Worm (Caenorhabditis elegans) whole organism, young adult: ENCODE results near the gene C49H3.16.
A peak's percentile ranks its signal among the peaks of the same experiment; 100 is the strongest.

Experiments
- B0019.2 ChIP-seq: fragments of 200-800 bp; sonication (Bioruptor generic); conservative IDR thresholded peaks from 2 replicates; pipeline ENCODE4 v1.3.6; 2022; ENCODE audit warnings: missing genetic modification reagents, missing genetic modification characterization, missing compliant biosample characterization
- B0035.1 ChIP-seq: sonication (generic microtip); optimal IDR thresholded peaks from 2 replicates; lab custom pipeline; 2016; ENCODE audit warnings: missing genetic modification characterization, mild to moderate bottlenecking, missing compliant biosample characterization, missing genotype, missing genetic modification reagents
- C06A6.2 ChIP-seq: fragments of 200-800 bp; sonication (Bioruptor generic); conservative IDR thresholded peaks from 2 replicates; pipeline ENCODE4 v1.3.6; 2022; ENCODE audit warnings: missing genetic modification characterization, missing compliant biosample characterization
- C17E4.6 ChIP-seq: fragments of 200-800 bp; sonication (Bioruptor generic); IDR thresholded peaks from 2 replicates; pipeline ENCODE4 v1.3.6; 2022; ENCODE audit warnings: missing genetic modification reagents, missing genetic modification characterization, missing compliant biosample characterization
- K11D2.4 ChIP-seq: fragments of 200-800 bp; sonication (Bioruptor generic); IDR thresholded peaks from 2 replicates; pipeline ENCODE4 v1.3.6; 2022; ENCODE audit warnings: missing genetic modification reagents, missing genetic modification characterization, missing compliant biosample characterization
- T26A5.8 ChIP-seq: sonication (generic microtip); optimal IDR thresholded peaks from 2 replicates; lab custom pipeline; 2016; ENCODE audit warnings: missing genetic modification characterization, missing compliant biosample characterization
- Y53F4B.3 ChIP-seq: fragments of 200-800 bp; sonication (Bioruptor generic); IDR thresholded peaks from 2 replicates; pipeline ENCODE4 v1.3.6; 2022; ENCODE audit warnings: missing genetic modification reagents, missing genetic modification characterization, missing compliant biosample characterization
- Y53G8AR.9 ChIP-seq: fragments of 200-800 bp; sonication (Bioruptor generic); conservative IDR thresholded peaks from 2 replicates; pipeline ENCODE4 v1.3.6; 2022; ENCODE audit warnings: missing genetic modification reagents, missing genetic modification characterization, missing compliant biosample characterization
- ama-1 ChIP-seq, 3 experiments: fragments of 150-350 bp in 1 of 3; sonication (generic microtip) in 2 of 3; optimal IDR thresholded peaks; 2 replicates each; lab custom pipeline; 2014 to 2018; ENCODE audit warnings: missing biosample characterization in 2 of 3, missing genetic modification characterization in 2 of 3, missing genetic modification reagents in 2 of 3
- aptf-2 ChIP-seq: fragments of 200-800 bp; sonication (Bioruptor generic); conservative IDR thresholded peaks from 2 replicates; pipeline ENCODE4 v1.3.6; 2022; ENCODE audit warnings: missing genetic modification reagents, missing genetic modification characterization, missing compliant biosample characterization
- aptf-3 ChIP-seq: fragments of 200-800 bp; sonication (Bioruptor generic); IDR thresholded peaks from 2 replicates; pipeline ENCODE4 v1.3.6; 2022; ENCODE audit warnings: missing genetic modification characterization, missing compliant biosample characterization
- atf-7 ChIP-seq: sonication (generic microtip); optimal IDR thresholded peaks from 2 replicates; lab custom pipeline; 2017; ENCODE audit warnings: mild to moderate bottlenecking, missing genetic modification characterization, missing compliant biosample characterization
- attf-3 ChIP-seq: fragments of 200-800 bp; sonication (Bioruptor generic); conservative IDR thresholded peaks from 2 replicates; pipeline ENCODE4 v1.3.6; 2022; ENCODE audit warnings: missing genetic modification reagents, missing genetic modification characterization, missing compliant biosample characterization
- bed-1 ChIP-seq: fragments of 200-800 bp; sonication (Bioruptor generic); IDR thresholded peaks from 2 replicates; pipeline ENCODE4 v1.3.6; 2022; ENCODE audit warnings: missing genetic modification reagents, missing genetic modification characterization, missing compliant biosample characterization
- ccch-3 ChIP-seq: fragments of 200-800 bp; sonication (Bioruptor generic); optimal IDR thresholded peaks from 2 replicates; lab custom pipeline; 2018; ENCODE audit warnings: mild to moderate bottlenecking, missing genetic modification characterization, missing compliant biosample characterization
- ceh-40 ChIP-seq: fragments of 200-800 bp; sonication (Bioruptor generic); IDR thresholded peaks from 2 replicates; pipeline ENCODE4 v1.3.6; 2022; ENCODE audit warnings: missing genetic modification characterization, missing compliant biosample characterization
- ceh-58 ChIP-seq: fragments of 200-800 bp; sonication (Bioruptor generic); IDR thresholded peaks from 2 replicates; pipeline ENCODE4 v1.3.6; 2022; ENCODE audit warnings: missing genetic modification characterization, missing compliant biosample characterization
- ceh-91 ChIP-seq: fragments of 200-800 bp; sonication (Bioruptor generic); IDR thresholded peaks from 2 replicates; pipeline ENCODE4 v1.3.6; 2022; ENCODE audit warnings: missing genetic modification reagents, missing genetic modification characterization, missing compliant biosample characterization
- dox-1 ChIP-seq: fragments of 200-800 bp; sonication (Bioruptor generic); IDR thresholded peaks from 2 replicates; pipeline ENCODE4 v1.3.6; 2022; ENCODE audit warnings: missing genetic modification reagents, missing genetic modification characterization, missing compliant biosample characterization
- dpl-1 ChIP-seq: fragments of 150-350 bp; optimal IDR thresholded peaks from 2 replicates; lab custom pipeline; 2014; ENCODE audit warnings: missing biosample characterization, missing genetic modification reagents, missing genetic modification characterization
- efl-1 ChIP-seq: fragments of 150-350 bp; optimal IDR thresholded peaks from 2 replicates; lab custom pipeline; 2014; ENCODE audit warnings: missing biosample characterization, missing genetic modification reagents, missing genetic modification characterization
- ekl-4 ChIP-seq: fragments of 200-800 bp; sonication (Bioruptor generic); IDR thresholded peaks from 2 replicates; pipeline ENCODE4 v1.3.6; 2022; ENCODE audit warnings: missing genetic modification reagents, missing genetic modification characterization, missing compliant biosample characterization
- fkh-3 ChIP-seq: sonication (generic microtip); optimal IDR thresholded peaks from 2 replicates; lab custom pipeline; 2016; ENCODE audit warnings: mild to moderate bottlenecking, missing genetic modification characterization, missing compliant biosample characterization
- gei-17 ChIP-seq: fragments of 200-800 bp; sonication (Bioruptor generic); optimal IDR thresholded peaks from 2 replicates; lab custom pipeline; 2018; ENCODE audit warnings: mild to moderate bottlenecking, missing genetic modification characterization, missing compliant biosample characterization
- him-1 ChIP-seq: sonication (generic microtip); optimal IDR thresholded peaks from 2 replicates; lab custom pipeline; 2016; ENCODE audit warnings: missing genotype, missing genetic modification reagents, missing genetic modification characterization, missing compliant biosample characterization
- lag-1 ChIP-seq: fragments of 200-800 bp; sonication (Bioruptor generic); IDR thresholded peaks from 2 replicates; pipeline ENCODE4 v1.3.6; 2022; ENCODE audit warnings: missing genetic modification reagents, missing genetic modification characterization, missing compliant biosample characterization
- lin-35 ChIP-seq, 3 experiments: fragments of 150-350 bp in 2 of 3; sonication (generic microtip) in 1 of 3; optimal IDR thresholded peaks; 2 replicates each; lab custom pipeline; 2014 to 2018; ENCODE audit warnings: missing biosample characterization in 3 of 3, missing genetic modification characterization in 3 of 3, missing genetic modification reagents in 3 of 3
- madf-6 ChIP-seq: fragments of 200-800 bp; sonication (Bioruptor generic); IDR thresholded peaks from 2 replicates; pipeline ENCODE4 v1.3.6; 2022; ENCODE audit warnings: missing genetic modification reagents, missing genetic modification characterization, missing compliant biosample characterization
- mel-28 ChIP-seq: sonication (generic microtip); optimal IDR thresholded peaks from 2 replicates; lab custom pipeline; 2016; ENCODE audit warnings: borderline replicate concordance, mild to moderate bottlenecking, missing genetic modification characterization, missing compliant biosample characterization
- nfya-2 ChIP-seq: fragments of 200-800 bp; sonication (Bioruptor generic); IDR thresholded peaks from 2 replicates; pipeline ENCODE4 v1.3.6; 2022; ENCODE audit warnings: missing genetic modification reagents, missing genetic modification characterization, missing compliant biosample characterization
- nfyb-1 ChIP-seq: fragments of 200-800 bp; sonication (Bioruptor generic); IDR thresholded peaks from 2 replicates; pipeline ENCODE4 v1.3.6; 2022; ENCODE audit warnings: missing genetic modification reagents, missing genetic modification characterization, missing compliant biosample characterization
- pha-4 ChIP-seq: fragments of 150-350 bp; sonication (generic microtip); optimal IDR thresholded peaks from 2 replicates; lab custom pipeline; 2014; ENCODE audit warnings: missing biosample characterization, missing genetic modification reagents, missing genetic modification characterization
- rec-8 ChIP-seq, 2 experiments: sonication (generic microtip); optimal IDR thresholded peaks; 2 replicates each; lab custom pipeline; 2016; ENCODE audit warnings: mild to moderate bottlenecking in 2 of 2, missing genetic modification characterization in 2 of 2, missing genetic modification reagents in 2 of 2, missing genotype in 2 of 2, missing biosample characterization in 1 of 2, missing compliant biosample characterization in 1 of 2, moderate library complexity in 1 of 2
- sdz-38 ChIP-seq: sonication (generic microtip); optimal IDR thresholded peaks from 2 replicates; lab custom pipeline; 2016; ENCODE audit warnings: missing genotype, missing genetic modification characterization, missing compliant biosample characterization
- snpc-1.3 ChIP-seq: sonication (generic microtip); optimal IDR thresholded peaks from 2 replicates; lab custom pipeline; 2017; ENCODE audit warnings: missing genetic modification characterization, mild to moderate bottlenecking, missing compliant biosample characterization, antibody characterized with exemption, moderate library complexity, missing genotype, missing genetic modification reagents; ENCODE audit not compliant: insufficient read depth
- snpc-3.4 ChIP-seq: sonication (generic microtip); optimal IDR thresholded peaks from 2 replicates; lab custom pipeline; 2017; ENCODE audit warnings: missing genetic modification characterization, mild to moderate bottlenecking, missing compliant biosample characterization, antibody characterized with exemption, moderate library complexity, missing genotype, missing genetic modification reagents
- unc-130 ChIP-seq: sonication (generic microtip); optimal IDR thresholded peaks from 2 replicates; lab custom pipeline; 2016; ENCODE audit warnings: missing genetic modification reagents, missing genetic modification characterization, missing compliant biosample characterization
- xnd-1 ChIP-seq: sonication (generic microtip); optimal IDR thresholded peaks from 2 replicates; lab custom pipeline; 2016; ENCODE audit warnings: missing genotype, missing genetic modification reagents, missing genetic modification characterization, missing compliant biosample characterization
- ztf-22 ChIP-seq: fragments of 200-800 bp; sonication (Bioruptor generic); optimal IDR thresholded peaks from 2 replicates; lab custom pipeline; 2018; ENCODE audit warnings: mild to moderate bottlenecking, missing genetic modification characterization, moderate library complexity, missing compliant biosample characterization

The C49H3.16 gene

DNA sequence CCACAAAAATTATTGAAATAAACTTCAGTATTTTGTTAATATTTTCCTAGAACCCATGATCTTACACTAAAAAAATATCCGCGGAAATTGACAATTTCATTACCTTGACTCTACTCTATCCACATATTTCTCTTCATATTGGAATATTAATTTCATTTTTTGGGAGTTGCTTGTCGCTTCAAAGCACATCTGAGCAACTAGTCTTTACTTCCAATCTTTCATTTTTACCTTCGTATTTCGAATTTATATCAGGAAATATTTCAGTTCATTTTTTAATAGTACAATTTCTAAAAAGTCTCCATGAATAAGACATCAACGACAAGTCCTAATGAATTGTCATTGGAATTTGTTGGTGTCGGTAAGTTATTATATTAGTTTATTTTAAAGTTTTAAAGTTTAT, 41.2 kb upstream of the C49H3.16 start, which contains the start of gene srt-73:
Gene srt-73, plus strand, starts transcription at position 301 of the 400 bp plus-strand sequence.
- TF ChIP-seq ztf-22 (GFP tag; lab: Kevin White, UChicago) (no peak), C06A6.2 (GFP tag; lab: Robert Waterston, UW) (no peak), him-1 (tag; lab: Kevin White, UChicago) (no peak), aptf-2 (GFP tag; lab: Robert Waterston, UW) (no peak)

DNA sequence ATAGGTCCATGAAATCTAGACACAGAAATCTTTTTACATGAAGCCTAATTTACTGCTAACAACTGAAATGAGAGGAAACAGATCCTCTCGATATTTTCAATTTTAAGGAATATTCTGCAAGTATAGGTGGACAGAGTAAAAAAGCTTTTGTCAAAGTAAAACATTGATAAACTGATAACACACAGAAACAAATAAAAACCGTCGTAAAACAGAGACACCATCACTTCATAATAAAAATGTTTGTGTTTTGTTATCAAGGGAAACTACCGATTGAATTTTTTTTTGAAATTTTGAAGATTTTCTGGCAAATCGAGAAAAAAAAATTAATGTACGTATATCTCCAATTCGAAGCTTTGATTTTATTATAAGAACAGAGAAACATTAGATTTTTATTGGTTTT, 39.1 kb upstream of the C49H3.16 start:
- TF ChIP-seq snpc-3.4 (tag; lab: Kevin White, UChicago) (no peak), rec-8 (tag; optimal IDR thresholded peaks at IDR 0.05; lab: Kevin White, UChicago) (no peak), Y53F4B.3 (GFP tag; lab: Robert Waterston, UW) (no peak), Y53G8AR.9 (GFP tag; lab: Robert Waterston, UW) (no peak), B0019.2 (no peak), ama-1 (optimal IDR thresholded peaks at IDR 0.05; lab: Kevin White, UChicago) (no peak), ama-1 (GFP tag; optimal IDR thresholded peaks at IDR 0.05; lab: Kevin White, UChicago) (no peak), attf-3 (no peak), pha-4 (no peak), ekl-4 (GFP tag; lab: Robert Waterston, UW) (no peak), C06A6.2 (GFP tag; lab: Robert Waterston, UW) (no peak), ceh-91 (GFP tag; lab: Robert Waterston, UW) (no peak), ccch-3 (no peak), B0035.1 (no peak), ceh-40 (GFP tag; lab: Robert Waterston, UW) (no peak)
- TF ChIP-seq, all 124 proteins: peak for 0

DNA sequence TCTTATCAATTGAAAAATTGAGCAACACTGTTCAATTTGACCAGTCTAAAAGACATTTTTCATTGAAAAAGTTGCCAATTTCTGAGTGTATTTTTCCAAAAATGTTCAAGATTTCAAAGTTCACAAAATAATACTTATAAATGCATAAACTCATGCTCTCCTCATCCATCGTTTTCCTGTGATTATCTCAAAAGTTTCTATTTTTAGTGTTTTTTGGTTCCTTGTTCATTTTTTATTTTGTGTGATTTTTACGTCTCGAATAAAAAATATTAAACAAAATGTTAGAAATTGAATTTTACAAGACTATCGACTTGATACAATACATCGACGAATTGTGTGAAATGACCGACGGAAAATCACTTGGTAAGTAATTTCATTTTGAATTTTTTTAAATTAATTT, 38.5 kb upstream of the C49H3.16 start, which contains the start of gene atic-1:
Gene atic-1, plus strand, starts transcription at position 301 of the 400 bp plus-strand sequence.
- TF ChIP-seq unc-130 (GFP tag; lab: Kevin White, UChicago) (no peak), dpl-1 (no peak), nfyb-1 (GFP tag; lab: Robert Waterston, UW) (no peak), nfya-2 (GFP tag; lab: Robert Waterston, UW) (no peak), K11D2.4 (GFP tag; lab: Robert Waterston, UW) (no peak), aptf-3 (no peak), T26A5.8 (tag; lab: Kevin White, UChicago) (no peak)

DNA sequence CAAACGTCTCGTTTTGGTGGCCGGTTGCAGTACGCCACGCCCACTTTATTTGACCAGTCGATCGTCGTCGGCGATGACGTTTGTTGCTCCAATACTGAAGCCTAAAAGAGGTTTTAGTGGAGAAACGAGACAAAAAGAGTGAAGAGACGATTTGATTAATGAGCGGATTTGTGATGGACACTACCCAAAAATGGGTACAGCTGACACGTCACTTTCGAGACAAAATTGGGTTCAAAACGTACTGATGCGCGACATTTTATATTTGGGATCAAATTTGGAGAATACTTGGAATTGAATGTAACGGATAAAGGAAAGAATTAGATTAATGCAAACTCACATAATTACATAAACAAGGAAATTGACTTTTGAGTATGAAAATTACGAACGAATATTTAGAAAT, 22.8 kb upstream of the C49H3.16 start, which contains the start of gene ilys-4:
Gene ilys-4, minus strand, starts transcription at position 101 of the 400 bp plus-strand sequence.
- TF ChIP-seq fkh-3 (tag; lab: Kevin White, UChicago): no peak
- TF ChIP-seq atf-7 (tag; lab: Kevin White, UChicago): peak; percentile 14

DNA sequence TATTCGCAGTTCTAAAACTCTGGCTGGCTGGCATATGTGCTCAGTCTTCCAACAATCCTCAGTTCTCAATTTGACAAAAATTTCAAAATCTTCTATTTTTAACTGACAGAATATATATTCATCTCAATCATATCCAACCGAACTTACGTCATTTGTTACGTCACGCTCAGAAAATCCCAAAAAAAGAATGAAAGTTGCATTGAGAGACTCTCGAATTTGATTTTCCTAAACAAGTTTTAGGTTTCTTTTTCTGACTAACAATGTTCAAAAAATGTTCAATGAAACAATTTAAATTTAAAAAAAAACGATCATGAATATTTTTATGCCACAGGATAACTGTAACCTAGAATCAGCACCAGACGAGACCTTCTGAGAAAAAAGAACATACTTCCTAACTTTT, 22.3 kb upstream of the C49H3.16 start:
- TF ChIP-seq snpc-3.4 (tag; lab: Kevin White, UChicago) (no peak), mel-28 (tag; lab: Kevin White, UChicago) (no peak), lin-35 (GFP tag; optimal IDR thresholded peaks at IDR 0.05; lab: Kevin White, UChicago) (no peak), ceh-58 (no peak), snpc-1.3 (tag; lab: Kevin White, UChicago) (no peak), madf-6 (GFP tag; lab: Robert Waterston, UW) (no peak), gei-17 (no peak), dox-1 (GFP tag; lab: Robert Waterston, UW) (no peak), bed-1 (GFP tag; lab: Robert Waterston, UW) (no peak), efl-1 (GFP tag; lab: Kevin White, UChicago) (no peak), atf-7 (tag; lab: Kevin White, UChicago) (no peak), C17E4.6 (GFP tag; lab: Robert Waterston, UW) (no peak), xnd-1 (no peak), lag-1 (GFP tag; lab: Robert Waterston, UW) (no peak), sdz-38 (tag; lab: Kevin White, UChicago) (no peak)
